Worm (Caenorhabditis elegans) whole organism, L2 larva: ENCODE measurements around the gene semo-1.

Source experiments
- C34F6.9 ChIP-seq: fragments of 150-350 bp; optimal IDR thresholded peaks from 2 replicates; lab custom pipeline; 2014; ENCODE audit warnings: missing biosample characterization, missing genetic modification characterization
- F13H6.1 ChIP-seq: sonication (generic microtip); optimal IDR thresholded peaks from 2 replicates; lab custom pipeline; 2016; ENCODE audit warnings: missing genetic modification characterization, missing compliant biosample characterization
- Y55F3AM.14 ChIP-seq: fragments of 200-800 bp; sonication (Bioruptor generic); optimal IDR thresholded peaks from 2 replicates; lab custom pipeline; 2018; ENCODE audit warnings: mild to moderate bottlenecking, missing genetic modification characterization, missing compliant biosample characterization
- ZK546.5 ChIP-seq: sonication (generic microtip); optimal IDR thresholded peaks from 2 replicates; lab custom pipeline; 2017; ENCODE audit warnings: missing biosample characterization, missing genetic modification characterization
- alr-1 ChIP-seq: fragments of 150-350 bp; optimal IDR thresholded peaks from 2 replicates; lab custom pipeline; 2014; ENCODE audit warnings: missing biosample characterization, missing genetic modification characterization
- aly-2 ChIP-seq: fragments of 150-350 bp; optimal IDR thresholded peaks from 2 replicates; lab custom pipeline; 2014; ENCODE audit warnings: missing biosample characterization, missing genetic modification characterization
- ceh-16 ChIP-seq: fragments of 150-350 bp; optimal IDR thresholded peaks from 2 replicates; lab custom pipeline; 2014; ENCODE audit warnings: missing biosample characterization, missing genetic modification characterization
- ceh-82 ChIP-seq: fragments of 150-350 bp; optimal IDR thresholded peaks from 2 replicates; lab custom pipeline; 2014; ENCODE audit warnings: missing biosample characterization, missing genetic modification characterization
- crh-2 ChIP-seq: sonication (generic microtip); optimal IDR thresholded peaks from 2 replicates; lab custom pipeline; 2017; ENCODE audit warnings: missing biosample characterization, missing genetic modification characterization
- elt-1 ChIP-seq: fragments of 150-350 bp; optimal IDR thresholded peaks from 2 replicates; lab custom pipeline; 2014; ENCODE audit warnings: missing biosample characterization, missing genetic modification characterization
- elt-3 ChIP-seq: sonication (generic microtip); optimal IDR thresholded peaks from 2 replicates; lab custom pipeline; 2017; ENCODE audit warnings: missing biosample characterization, missing genetic modification characterization
- fos-1 ChIP-seq: fragments of 150-350 bp; optimal IDR thresholded peaks from 2 replicates; lab custom pipeline; 2014; ENCODE audit warnings: missing biosample characterization, missing genetic modification characterization
- lin-11 ChIP-seq: fragments of 150-350 bp; sonication (generic microtip); optimal IDR thresholded peaks from 2 replicates; lab custom pipeline; 2014; ENCODE audit warnings: missing biosample characterization, missing genetic modification characterization, inconsistent platforms, mixed read lengths
- lin-13 ChIP-seq: fragments of 150-350 bp; optimal IDR thresholded peaks from 2 replicates; lab custom pipeline; 2014; ENCODE audit warnings: missing biosample characterization, missing genetic modification reagents, missing genetic modification characterization
- lin-39 ChIP-seq: fragments of 150-350 bp; optimal IDR thresholded peaks from 2 replicates; lab custom pipeline; 2014; ENCODE audit warnings: missing biosample characterization, missing genetic modification reagents, missing genetic modification characterization
- lsy-2 ChIP-seq, 2 experiments: fragments of 150-350 bp in 1 of 2; sonication (generic microtip) in 1 of 2; optimal IDR thresholded peaks; 2 replicates each; lab custom pipeline; 2014 to 2017; ENCODE audit warnings: missing biosample characterization in 2 of 2, missing genetic modification characterization in 2 of 2
- mab-5 ChIP-seq: fragments of 150-350 bp; optimal IDR thresholded peaks from 2 replicates; lab custom pipeline; 2014; ENCODE audit warnings: missing biosample characterization, missing genetic modification characterization
- mbf-1 ChIP-seq: sonication (generic microtip); optimal IDR thresholded peaks from 2 replicates; lab custom pipeline; 2017; ENCODE audit warnings: missing biosample characterization, missing genetic modification characterization
- mdl-1 ChIP-seq, 2 experiments: fragments of 150-350 bp in 1 of 2; sonication (generic microtip) in 1 of 2; optimal IDR thresholded peaks; 2 replicates each; lab custom pipeline; 2017; ENCODE audit warnings: missing biosample characterization in 2 of 2, missing genetic modification characterization in 2 of 2
- nhr-10 ChIP-seq: sonication (generic microtip); optimal IDR thresholded peaks from 2 replicates; lab custom pipeline; 2017; ENCODE audit warnings: missing biosample characterization, missing genetic modification characterization
- nhr-11 ChIP-seq: fragments of 150-350 bp; optimal IDR thresholded peaks from 2 replicates; lab custom pipeline; 2014; ENCODE audit warnings: missing biosample characterization, missing genetic modification characterization
- nhr-12 ChIP-seq: fragments of 150-350 bp; optimal IDR thresholded peaks from 2 replicates; lab custom pipeline; 2014; ENCODE audit warnings: missing biosample characterization, missing genetic modification characterization
- nhr-129 ChIP-seq: fragments of 150-350 bp; optimal IDR thresholded peaks from 2 replicates; lab custom pipeline; 2014; ENCODE audit warnings: missing biosample characterization, missing genetic modification characterization
- nhr-21 ChIP-seq: fragments of 150-350 bp; optimal IDR thresholded peaks from 2 replicates; lab custom pipeline; 2014; ENCODE audit warnings: missing biosample characterization, missing genetic modification characterization
- nhr-23 ChIP-seq: fragments of 150-350 bp; optimal IDR thresholded peaks from 2 replicates; lab custom pipeline; 2014; ENCODE audit warnings: missing biosample characterization, missing genetic modification reagents, missing genetic modification characterization
- nhr-25 ChIP-seq: fragments of 150-350 bp; sonication (generic microtip); optimal IDR thresholded peaks from 3 replicates; lab custom pipeline; 2014; ENCODE audit warnings: missing biosample characterization, missing genetic modification characterization
- nhr-77 ChIP-seq: fragments of 150-350 bp; optimal IDR thresholded peaks from 2 replicates; lab custom pipeline; 2014; ENCODE audit warnings: missing biosample characterization, missing genetic modification characterization
- sem-4 ChIP-seq: fragments of 150-350 bp; optimal IDR thresholded peaks from 2 replicates; lab custom pipeline; 2014; ENCODE audit warnings: missing biosample characterization, missing genetic modification reagents, missing genetic modification characterization
- skn-1 ChIP-seq: sonication (generic microtip); optimal IDR thresholded peaks from 2 replicates; lab custom pipeline; 2017; ENCODE audit warnings: missing biosample characterization, missing genetic modification characterization
- sma-3 ChIP-seq: sonication (generic microtip); optimal IDR thresholded peaks from 2 replicates; lab custom pipeline; 2016; ENCODE audit warnings: missing genetic modification reagents, missing genetic modification characterization, missing compliant biosample characterization
- sma-9 ChIP-seq, 2 experiments: fragments of 150-350 bp in 1 of 2; sonication (generic microtip) in 1 of 2; optimal IDR thresholded peaks; 2 replicates each; lab custom pipeline; 2014 to 2016; ENCODE audit warnings: missing genetic modification characterization in 2 of 2, mild to moderate bottlenecking in 1 of 2, missing biosample characterization in 1 of 2, missing compliant biosample characterization in 1 of 2, missing genetic modification reagents in 1 of 2, moderate library complexity in 1 of 2
- snpc-4 ChIP-seq: fragments of 150-350 bp; optimal IDR thresholded peaks from 2 replicates; lab custom pipeline; 2014; ENCODE audit warnings: missing biosample characterization, missing genetic modification characterization
- unc-39 ChIP-seq: fragments of 150-350 bp; optimal IDR thresholded peaks from 2 replicates; lab custom pipeline; 2014; ENCODE audit warnings: missing biosample characterization, missing genetic modification characterization
- unc-55 ChIP-seq: fragments of 150-350 bp; sonication (generic microtip); optimal IDR thresholded peaks from 3 replicates; lab custom pipeline; 2014; ENCODE audit warnings: missing biosample characterization, missing genetic modification reagents, missing genetic modification characterization
- unc-62 ChIP-seq: fragments of 150-350 bp; optimal IDR thresholded peaks from 2 replicates; lab custom pipeline; 2014; ENCODE audit warnings: missing biosample characterization, missing genetic modification reagents, missing genetic modification characterization
- zag-1 ChIP-seq: fragments of 150-350 bp; optimal IDR thresholded peaks from 2 replicates; lab custom pipeline; 2014; ENCODE audit warnings: missing biosample characterization, missing genetic modification characterization
- ztf-1 ChIP-seq: fragments of 200-800 bp; sonication (Bioruptor generic); conservative IDR thresholded peaks from 2 replicates; pipeline ENCODE4 v1.3.6; 2022; ENCODE audit warnings: missing genetic modification characterization, missing compliant biosample characterization
- ztf-4 ChIP-seq: fragments of 150-350 bp; optimal IDR thresholded peaks from 2 replicates; lab custom pipeline; 2014; ENCODE audit warnings: missing biosample characterization, missing genetic modification characterization

Gene semo-1

ce11 chrIV:14071466-14071865 lies 20.5 kb downstream of the semo-1 start, which contains the start of gene ccar-1:
Gene ccar-1, plus strand, starts transcription at chrIV:14071548.
- TF ChIP-seq nhr-23 (tag; lab: Kevin White, UChicago) (no peak), nhr-25 (no peak), sem-4 (tag; lab: Kevin White, UChicago) (no peak), nhr-21 (tag; lab: Kevin White, UChicago) (no peak), unc-62 (GFP tag; lab: Kevin White, UChicago) (no peak), sma-3 (no peak), ztf-1 (no peak), alr-1 (tag; lab: Kevin White, UChicago) (no peak), lin-11 (tag; lab: Kevin White, UChicago) (no peak), fos-1 (no peak), ZK546.5 (tag; lab: Kevin White, UChicago) (no peak), ceh-16 (no peak), mab-5 (tag; lab: Kevin White, UChicago) (no peak), elt-3 (tag; lab: Kevin White, UChicago) (no peak)
- TF ChIP-seq, all 48 proteins: peak for 0

- no peak for TF ChIP-seq Y55F3AM.14 (GFP tag; lab: Kevin White, UChicago)
- no peak for TF ChIP-seq fos-1
- TF ChIP-seq ztf-1: 0 out of 2 replicates have a peak, but pooled peaks have one; percentile 40
- TF ChIP-seq lsy-2 (tag; optimal IDR thresholded peaks at IDR 0.05; lab: Kevin White, UChicago): peak in 1 of 2 experiments; percentile 16
- TF ChIP-seq, all 48 proteins: peak for 2
These were observed 21.1 kb downstream of the semo-1 start for ce11 chrIV:14072011-14072649.

DNA sequence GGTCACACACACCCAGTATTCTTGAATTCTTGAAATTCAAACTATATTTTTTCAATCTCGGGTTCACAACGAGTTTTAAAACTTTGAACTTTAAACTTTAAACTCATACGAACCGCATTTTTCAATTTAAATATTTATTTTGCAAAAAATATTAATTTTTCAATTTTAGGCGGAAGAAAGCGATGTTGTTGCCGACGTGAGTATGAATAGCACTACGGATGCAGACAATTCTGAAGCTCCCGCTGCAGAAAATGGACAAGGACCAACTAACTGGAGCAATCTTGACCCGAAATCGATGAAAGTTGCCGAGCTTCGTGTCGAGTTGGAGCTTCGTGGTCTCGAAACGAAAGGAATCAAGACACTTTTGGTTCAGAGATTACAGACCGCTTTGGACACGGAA lies 23.5 kb downstream of the semo-1 start:
- TF ChIP-seq mbf-1 (tag; lab: Kevin White, UChicago) (no peak), nhr-21 (tag; lab: Kevin White, UChicago) (no peak), skn-1 (tag; lab: Kevin White, UChicago) (no peak), snpc-4 (tag; lab: Kevin White, UChicago) (no peak), sem-4 (tag; lab: Kevin White, UChicago) (no peak), F13H6.1 (tag; lab: Kevin White, UChicago) (no peak), lin-39 (tag; lab: Kevin White, UChicago) (no peak), nhr-77 (tag; lab: Kevin White, UChicago) (no peak), C34F6.9 (tag; lab: Kevin White, UChicago) (no peak)

- TF ChIP-seq elt-1 (tag; lab: Kevin White, UChicago) (no peak), ztf-1 (no peak), nhr-21 (tag; lab: Kevin White, UChicago) (no peak), snpc-4 (tag; lab: Kevin White, UChicago) (no peak), elt-3 (tag; lab: Kevin White, UChicago) (no peak), ceh-16 (no peak), nhr-23 (tag; lab: Kevin White, UChicago) (no peak), sma-9 (GFP tag; optimal IDR thresholded peaks at IDR 0.05; lab: Kevin White, UChicago) (no peak), sma-9 (tag; optimal IDR thresholded peaks at IDR 0.05; lab: Kevin White, UChicago) (no peak), sem-4 (tag; lab: Kevin White, UChicago) (no peak), alr-1 (tag; lab: Kevin White, UChicago) (no peak), ceh-82 (no peak), nhr-10 (tag; lab: Kevin White, UChicago) (no peak), nhr-129 (tag; lab: Kevin White, UChicago) (no peak)
These were observed 26.1 kb downstream of the semo-1 start, which contains the start of gene cfp-1 for ce11 chrIV:14077135-14077534. Gene cfp-1, plus strand, starts transcription at chrIV:14077435.

DNA sequence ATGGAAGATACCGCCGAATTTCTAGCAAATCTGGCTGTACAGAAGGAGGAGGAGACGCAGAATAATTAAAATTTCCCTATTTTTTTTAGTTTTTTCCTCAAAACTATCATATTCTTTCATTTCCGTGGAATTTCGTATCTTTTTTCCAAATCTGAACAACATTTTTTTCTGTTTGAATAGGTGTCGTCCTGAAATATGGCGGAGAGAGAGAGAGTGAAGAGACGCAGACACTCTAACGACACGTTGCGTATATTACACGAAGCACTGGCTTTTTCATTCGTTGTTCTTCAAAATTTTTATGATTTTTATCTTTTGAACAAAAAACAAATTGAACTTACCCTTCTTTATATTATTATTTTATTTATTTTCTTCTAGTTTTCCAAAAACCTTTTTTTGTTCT lies 32.0 kb downstream of the semo-1 start:
- TF ChIP-seq nhr-12 (tag; lab: Kevin White, UChicago) (no peak), lin-13 (GFP tag; lab: Kevin White, UChicago) (no peak), crh-2 (tag; lab: Kevin White, UChicago) (peak; percentile 38), nhr-129 (tag; lab: Kevin White, UChicago) (peak; percentile 8), ztf-4 (tag; lab: Kevin White, UChicago) (no peak), F13H6.1 (tag; lab: Kevin White, UChicago) (no peak), ceh-16 (no peak), C34F6.9 (tag; lab: Kevin White, UChicago) (no peak), ztf-1 (no peak), aly-2 (tag; lab: Kevin White, UChicago) (no peak), unc-39 (tag; lab: Kevin White, UChicago) (no peak), unc-55 (GFP tag; lab: Kevin White, UChicago) (peak; percentile 15), mdl-1 (tag; optimal IDR thresholded peaks at IDR 0.05; lab: Kevin White, UChicago) (no peak), zag-1 (no peak), sma-3 (no peak), nhr-11 (tag; lab: Kevin White, UChicago) (no peak), nhr-23 (tag; lab: Kevin White, UChicago) (no peak), ceh-82 (no peak)
